Worm (Caenorhabditis elegans) whole organism, young adult: Measurements from ENCODE around the gene gcy-33.

Source experiments
- B0019.2 ChIP-seq: fragments of 200-800 bp; sonication (Bioruptor generic); conservative IDR thresholded peaks from 2 replicates; pipeline ENCODE4 v1.3.6; 2022; ENCODE audit warnings: missing genetic modification reagents, missing genetic modification characterization, missing compliant biosample characterization
- B0261.1 ChIP-seq: sonication (generic microtip); optimal IDR thresholded peaks from 2 replicates; lab custom pipeline; 2016; ENCODE audit warnings: mild to moderate bottlenecking, missing genetic modification characterization, moderate library complexity, missing compliant biosample characterization
- C17E4.6 ChIP-seq: fragments of 200-800 bp; sonication (Bioruptor generic); IDR thresholded peaks from 2 replicates; pipeline ENCODE4 v1.3.6; 2022; ENCODE audit warnings: missing genetic modification reagents, missing genetic modification characterization, missing compliant biosample characterization
- D2030.7 ChIP-seq: fragments of 200-800 bp; sonication (Bioruptor generic); IDR thresholded peaks from 2 replicates; pipeline ENCODE4 v1.3.6; 2022; ENCODE audit warnings: missing genetic modification reagents, missing genetic modification characterization, missing compliant biosample characterization
- F10E7.11 ChIP-seq: sonication (generic microtip); optimal IDR thresholded peaks from 2 replicates; lab custom pipeline; 2017; ENCODE audit warnings: mild to moderate bottlenecking, missing genetic modification characterization, moderate library complexity, missing compliant biosample characterization
- F23B12.7 ChIP-seq: sonication (generic microtip); optimal IDR thresholded peaks from 2 replicates; lab custom pipeline; 2017; ENCODE audit warnings: missing genetic modification characterization, mild to moderate bottlenecking, missing compliant biosample characterization, antibody characterized with exemption, moderate library complexity; ENCODE audit not compliant: insufficient read depth
- F55B11.4 ChIP-seq: sonication (generic microtip); optimal IDR thresholded peaks from 2 replicates; lab custom pipeline; 2016; ENCODE audit warnings: missing compliant biosample characterization, missing genetic modification characterization, borderline replicate concordance; ENCODE audit not compliant: insufficient read depth
- T26A5.8 ChIP-seq: sonication (generic microtip); optimal IDR thresholded peaks from 2 replicates; lab custom pipeline; 2016; ENCODE audit warnings: missing genetic modification characterization, missing compliant biosample characterization
- Y67H2A.10 ChIP-seq: fragments of 200-800 bp; sonication (Bioruptor generic); conservative IDR thresholded peaks from 2 replicates; pipeline ENCODE4 v1.3.6; 2022; ENCODE audit warnings: missing genetic modification reagents, missing genetic modification characterization, missing compliant biosample characterization
- aptf-2 ChIP-seq: fragments of 200-800 bp; sonication (Bioruptor generic); conservative IDR thresholded peaks from 2 replicates; pipeline ENCODE4 v1.3.6; 2022; ENCODE audit warnings: missing genetic modification reagents, missing genetic modification characterization, missing compliant biosample characterization
- athp-1 ChIP-seq: sonication (generic microtip); optimal IDR thresholded peaks from 2 replicates; lab custom pipeline; 2017; ENCODE audit warnings: mild to moderate bottlenecking, missing genetic modification characterization, missing compliant biosample characterization
- cebp-1 ChIP-seq, 2 experiments: fragments of 200-800 bp in 1 of 2; sonication (Bioruptor generic) in 1 of 2; sonication (generic microtip) in 1 of 2; IDR thresholded peaks in 1 of 2; optimal IDR thresholded peaks in 1 of 2; 2 replicates each; pipeline versions ENCODE4 v1.3.6 to Lab custom; 2017 to 2022; ENCODE audit warnings: missing compliant biosample characterization in 2 of 2, missing genetic modification characterization in 2 of 2, mild to moderate bottlenecking in 1 of 2, missing genetic modification reagents in 1 of 2, moderate library complexity in 1 of 2
- cebp-2 ChIP-seq: fragments of 200-800 bp; sonication (Bioruptor generic); IDR thresholded peaks from 2 replicates; pipeline ENCODE4 v1.3.6; 2022; ENCODE audit warnings: missing genetic modification characterization, missing compliant biosample characterization
- ceh-40 ChIP-seq: fragments of 200-800 bp; sonication (Bioruptor generic); IDR thresholded peaks from 2 replicates; pipeline ENCODE4 v1.3.6; 2022; ENCODE audit warnings: missing genetic modification characterization, missing compliant biosample characterization
- egl-18 ChIP-seq: fragments of 200-800 bp; sonication (Bioruptor generic); IDR thresholded peaks from 2 replicates; pipeline ENCODE4 v1.3.6; 2022; ENCODE audit warnings: missing genetic modification reagents, missing genetic modification characterization, missing compliant biosample characterization
- egrh-3 ChIP-seq: fragments of 200-800 bp; sonication (Bioruptor generic); IDR thresholded peaks from 2 replicates; pipeline ENCODE4 v1.3.6; 2022; ENCODE audit warnings: missing genetic modification reagents, missing genetic modification characterization, missing compliant biosample characterization
- ekl-4 ChIP-seq: fragments of 200-800 bp; sonication (Bioruptor generic); IDR thresholded peaks from 2 replicates; pipeline ENCODE4 v1.3.6; 2022; ENCODE audit warnings: missing genetic modification reagents, missing genetic modification characterization, missing compliant biosample characterization
- gei-17 ChIP-seq: fragments of 200-800 bp; sonication (Bioruptor generic); optimal IDR thresholded peaks from 2 replicates; lab custom pipeline; 2018; ENCODE audit warnings: mild to moderate bottlenecking, missing genetic modification characterization, missing compliant biosample characterization
- hlh-26 ChIP-seq: fragments of 200-800 bp; sonication (Bioruptor generic); conservative IDR thresholded peaks from 2 replicates; pipeline ENCODE4 v1.3.6; 2022; ENCODE audit warnings: missing genetic modification reagents, missing genetic modification characterization, missing compliant biosample characterization
- madf-10 ChIP-seq: sonication (generic microtip); optimal IDR thresholded peaks from 2 replicates; lab custom pipeline; 2016; ENCODE audit warnings: mild to moderate bottlenecking, missing genetic modification characterization, missing compliant biosample characterization
- madf-3 ChIP-seq: fragments of 200-800 bp; sonication (Bioruptor generic); IDR thresholded peaks from 2 replicates; pipeline ENCODE4 v1.3.6; 2022; ENCODE audit warnings: missing genetic modification reagents, missing genetic modification characterization, missing compliant biosample characterization
- mes-4 ChIP-seq: sonication (generic microtip); optimal IDR thresholded peaks from 2 replicates; lab custom pipeline; 2016; ENCODE audit warnings: missing genotype, missing genetic modification characterization, missing compliant biosample characterization
- nhr-120 ChIP-seq: fragments of 200-800 bp; sonication (Bioruptor generic); IDR thresholded peaks from 2 replicates; pipeline ENCODE4 v1.3.6; 2022; ENCODE audit warnings: missing genetic modification characterization, missing compliant biosample characterization
- nhr-80 ChIP-seq: sonication (generic microtip); optimal IDR thresholded peaks from 2 replicates; lab custom pipeline; 2016; ENCODE audit warnings: missing genetic modification characterization, missing compliant biosample characterization
- rcor-1 ChIP-seq: fragments of 200-800 bp; sonication (Bioruptor generic); IDR thresholded peaks from 2 replicates; pipeline ENCODE4 v1.3.6; 2022; ENCODE audit warnings: missing genetic modification reagents, missing genetic modification characterization, missing compliant biosample characterization
- sdz-38 ChIP-seq: sonication (generic microtip); optimal IDR thresholded peaks from 2 replicates; lab custom pipeline; 2016; ENCODE audit warnings: missing genotype, missing genetic modification characterization, missing compliant biosample characterization
- sea-2 ChIP-seq: fragments of 200-800 bp; sonication (Bioruptor generic); IDR thresholded peaks from 2 replicates; pipeline ENCODE4 v1.3.6; 2022; ENCODE audit warnings: missing genetic modification characterization, missing compliant biosample characterization
- snpc-3.4 ChIP-seq: sonication (generic microtip); optimal IDR thresholded peaks from 2 replicates; lab custom pipeline; 2017; ENCODE audit warnings: missing genetic modification characterization, mild to moderate bottlenecking, missing compliant biosample characterization, antibody characterized with exemption, moderate library complexity, missing genotype, missing genetic modification reagents
- tbx-9 ChIP-seq: sonication (generic microtip); optimal IDR thresholded peaks from 2 replicates; lab custom pipeline; 2016; ENCODE audit warnings: borderline replicate concordance, missing genetic modification characterization, inconsistent platforms, missing compliant biosample characterization
- unc-62 ChIP-seq: fragments of 150-350 bp; optimal IDR thresholded peaks from 2 replicates; lab custom pipeline; 2014; ENCODE audit warnings: missing biosample characterization, missing genetic modification reagents, missing genetic modification characterization
- zim-3 ChIP-seq: sonication (generic microtip); optimal IDR thresholded peaks from 2 replicates; lab custom pipeline; 2017; ENCODE audit warnings: mild to moderate bottlenecking, missing genetic modification characterization, moderate library complexity, missing compliant biosample characterization
- ztf-22 ChIP-seq: fragments of 200-800 bp; sonication (Bioruptor generic); optimal IDR thresholded peaks from 2 replicates; lab custom pipeline; 2018; ENCODE audit warnings: mild to moderate bottlenecking, missing genetic modification characterization, moderate library complexity, missing compliant biosample characterization
- ztf-28 ChIP-seq: fragments of 200-800 bp; sonication (Bioruptor generic); IDR thresholded peaks from 2 replicates; pipeline ENCODE4 v1.3.6; 2022; ENCODE audit warnings: missing genetic modification reagents, missing genetic modification characterization, missing compliant biosample characterization

Gene gcy-33

ce11 chrV:11955617-11956016, 46.0 kb downstream of the gcy-33 start (continued):
- TF ChIP-seq zim-3 (tag; lab: Kevin White, UChicago) (no peak), madf-3 (GFP tag; lab: Robert Waterston, UW) (no peak), C17E4.6 (GFP tag; lab: Robert Waterston, UW) (no peak)

ce11 chrV:11953621-11954020, 48.0 kb downstream of the gcy-33 start:
- TF ChIP-seq ekl-4 (no peak), egl-18 (GFP tag; lab: Robert Waterston, UW) (no peak), egrh-3 (no peak), ztf-22 (no peak), nhr-80 (tag; lab: Kevin White, UChicago) (no peak), snpc-3.4 (no peak), T26A5.8 (tag; lab: Kevin White, UChicago) (no peak)

ce11 chrV:11952854-11953447, 48.6 kb downstream of the gcy-33 start:
- no peak for TF ChIP-seq cebp-2 (GFP tag; lab: Robert Waterston, UW)
- no peak for TF ChIP-seq aptf-2
- no peak for TF ChIP-seq F55B11.4 (tag; lab: Kevin White, UChicago)
- no peak for TF ChIP-seq rcor-1 (GFP tag; lab: Robert Waterston, UW)

ce11 chrV:11951227-11951626, 50.4 kb downstream of the gcy-33 start:
- no peak for TF ChIP-seq ceh-40
- no peak for TF ChIP-seq hlh-26 (GFP tag; lab: Robert Waterston, UW)
- no peak for TF ChIP-seq Y67H2A.10
- TF ChIP-seq mes-4, result no peak
- no peak for TF ChIP-seq nhr-120 (GFP tag; lab: Robert Waterston, UW)
- no peak for TF ChIP-seq sea-2
- no peak for TF ChIP-seq madf-10 (tag; lab: Kevin White, UChicago)
- no peak for TF ChIP-seq sdz-38 (tag; lab: Kevin White, UChicago)
- TF ChIP-seq zim-3 (tag; lab: Kevin White, UChicago), result no peak

- TF ChIP-seq tbx-9 (tag; lab: Kevin White, UChicago), result no peak
- no peak for TF ChIP-seq gei-17 (GFP tag; lab: Kevin White, UChicago)
- no peak for TF ChIP-seq cebp-1 (GFP tag; IDR thresholded peaks at IDR 0.05; lab: Robert Waterston, UW)
- TF ChIP-seq cebp-1 (tag; optimal IDR thresholded peaks at IDR 0.05; lab: Kevin White, UChicago), result no peak
- TF ChIP-seq hlh-26 (GFP tag; lab: Robert Waterston, UW), result no peak
- no peak for TF ChIP-seq unc-62 (GFP tag; lab: Kevin White, UChicago)
- TF ChIP-seq D2030.7 (GFP tag; lab: Robert Waterston, UW), result no peak
- TF ChIP-seq F23B12.7 (tag; lab: Kevin White, UChicago), result no peak
- no peak for TF ChIP-seq F10E7.11
- no peak for TF ChIP-seq B0019.2
- TF ChIP-seq ztf-28 (GFP tag; lab: Robert Waterston, UW), result no peak
- TF ChIP-seq athp-1 (tag; lab: Kevin White, UChicago), result no peak
- TF ChIP-seq Y67H2A.10, result no peak
- no peak for TF ChIP-seq B0261.1 (tag; lab: Kevin White, UChicago)
These were observed 52.0 kb downstream of the gcy-33 start for ce11 chrV:11949509-11950117.
